Worm (Caenorhabditis elegans) whole organism, late embryonic: Measurements from ENCODE around the gene C03H5.9.
A peak's percentile ranks its signal among the peaks of the same experiment; 100 is the strongest.

Source experiments
- K02D7.2 ChIP-seq: sonication (generic microtip); optimal IDR thresholded peaks from 2 replicates; lab custom pipeline; 2017; ENCODE audit warnings: mild to moderate bottlenecking, missing genetic modification characterization, missing compliant biosample characterization
- K09A11.1 ChIP-seq: sonication (generic microtip); optimal IDR thresholded peaks from 2 replicates; lab custom pipeline; 2017; ENCODE audit warnings: antibody characterized with exemption, mild to moderate bottlenecking, missing genetic modification characterization, missing compliant biosample characterization; ENCODE audit not compliant: insufficient read depth
- Y22D7AL.16 ChIP-seq: sonication (generic microtip); optimal IDR thresholded peaks from 2 replicates; lab custom pipeline; 2016; ENCODE audit warnings: missing genetic modification characterization, missing compliant biosample characterization
- ahr-1 ChIP-seq: sonication (generic microtip); optimal IDR thresholded peaks from 2 replicates; lab custom pipeline; 2016; ENCODE audit warnings: missing genetic modification characterization, missing compliant biosample characterization
- ceh-14 ChIP-seq: sonication (generic microtip); optimal IDR thresholded peaks from 2 replicates; lab custom pipeline; 2016; ENCODE audit warnings: missing genotype, missing genetic modification characterization, missing compliant biosample characterization
- ceh-18 ChIP-seq: sonication (generic microtip); optimal IDR thresholded peaks from 2 replicates; lab custom pipeline; 2016; ENCODE audit warnings: missing genetic modification characterization, missing compliant biosample characterization
- ceh-24 ChIP-seq: sonication (generic microtip); optimal IDR thresholded peaks from 2 replicates; lab custom pipeline; 2016; ENCODE audit warnings: mild to moderate bottlenecking, missing genetic modification characterization, missing compliant biosample characterization
- ceh-30 ChIP-seq: fragments of 150-350 bp; optimal IDR thresholded peaks from 2 replicates; lab custom pipeline; 2014; ENCODE audit warnings: missing biosample characterization, missing genetic modification characterization
- ceh-31 ChIP-seq: sonication (generic microtip); optimal IDR thresholded peaks from 2 replicates; lab custom pipeline; 2016; ENCODE audit warnings: missing genetic modification characterization, missing compliant biosample characterization
- ceh-34 ChIP-seq: sonication (generic microtip); optimal IDR thresholded peaks from 2 replicates; lab custom pipeline; 2016; ENCODE audit warnings: mild to moderate bottlenecking, missing genetic modification characterization, missing compliant biosample characterization
- ceh-45 ChIP-seq: fragments of 200-800 bp; sonication (Bioruptor generic); IDR thresholded peaks from 2 replicates; pipeline ENCODE4 v1.3.6; 2022; ENCODE audit warnings: missing genetic modification reagents, missing genetic modification characterization, missing compliant biosample characterization
- che-1 ChIP-seq: sonication (generic microtip); optimal IDR thresholded peaks from 2 replicates; lab custom pipeline; 2016; ENCODE audit warnings: mild to moderate bottlenecking, missing genetic modification characterization, missing compliant biosample characterization
- elt-2 ChIP-seq: sonication (generic microtip); optimal IDR thresholded peaks from 2 replicates; lab custom pipeline; 2016; ENCODE audit warnings: missing genetic modification reagents, missing genetic modification characterization, missing compliant biosample characterization
- eyg-1 ChIP-seq: sonication (generic microtip); optimal IDR thresholded peaks from 2 replicates; lab custom pipeline; 2016; ENCODE audit warnings: missing genotype, missing genetic modification characterization, missing compliant biosample characterization
- fkh-10 ChIP-seq: fragments of 150-350 bp; optimal IDR thresholded peaks from 2 replicates; lab custom pipeline; 2014; ENCODE audit warnings: missing biosample characterization, missing genetic modification reagents, missing genetic modification characterization
- fkh-6 ChIP-seq: sonication (generic microtip); optimal IDR thresholded peaks from 2 replicates; lab custom pipeline; 2016; ENCODE audit warnings: missing genetic modification characterization, missing compliant biosample characterization
- gmeb-2 ChIP-seq: sonication (generic microtip); optimal IDR thresholded peaks from 2 replicates; lab custom pipeline; 2016; ENCODE audit warnings: missing genetic modification characterization, inconsistent platforms, missing compliant biosample characterization
- hlh-13 ChIP-seq: fragments of 200-800 bp; sonication (Bioruptor generic); optimal IDR thresholded peaks from 2 replicates; lab custom pipeline; 2018; ENCODE audit warnings: mild to moderate bottlenecking, missing genetic modification characterization, missing compliant biosample characterization
- hlh-15 ChIP-seq: sonication (generic microtip); optimal IDR thresholded peaks from 2 replicates; lab custom pipeline; 2016; ENCODE audit warnings: missing genetic modification characterization, missing compliant biosample characterization
- hlh-30 ChIP-seq: sonication (generic microtip); optimal IDR thresholded peaks from 2 replicates; lab custom pipeline; 2017; ENCODE audit warnings: antibody characterized with exemption, missing genetic modification characterization, missing compliant biosample characterization; ENCODE audit not compliant: insufficient read depth
- hlh-6 ChIP-seq: sonication (generic microtip); optimal IDR thresholded peaks from 2 replicates; lab custom pipeline; 2016; ENCODE audit warnings: missing genotype, missing genetic modification characterization, missing compliant biosample characterization
- lim-6 ChIP-seq: sonication (generic microtip); optimal IDR thresholded peaks from 2 replicates; lab custom pipeline; 2016; ENCODE audit warnings: missing genetic modification characterization, missing compliant biosample characterization
- lin-11 ChIP-seq: fragments of 200-800 bp; sonication (Bioruptor generic); optimal IDR thresholded peaks from 2 replicates; lab custom pipeline; 2018; ENCODE audit warnings: mild to moderate bottlenecking, missing genetic modification characterization, missing compliant biosample characterization
- nfya-1 ChIP-seq: sonication (generic microtip); optimal IDR thresholded peaks from 2 replicates; lab custom pipeline; 2017; ENCODE audit warnings: missing genetic modification characterization, mild to moderate bottlenecking, missing compliant biosample characterization, antibody characterized with exemption, moderate library complexity
- nhr-11 ChIP-seq: fragments of 150-350 bp; optimal IDR thresholded peaks from 2 replicates; lab custom pipeline; 2014; ENCODE audit warnings: missing biosample characterization, missing genetic modification characterization
- nhr-232 ChIP-seq: sonication (generic microtip); optimal IDR thresholded peaks from 2 replicates; lab custom pipeline; 2016; ENCODE audit warnings: missing genetic modification characterization, missing compliant biosample characterization
- npax-4 ChIP-seq: sonication (generic microtip); optimal IDR thresholded peaks from 2 replicates; lab custom pipeline; 2016; ENCODE audit warnings: missing genetic modification characterization, missing compliant biosample characterization
- odd-2 ChIP-seq: sonication (generic microtip); optimal IDR thresholded peaks from 2 replicates; lab custom pipeline; 2017; ENCODE audit warnings: antibody characterized with exemption, mild to moderate bottlenecking, missing genetic modification characterization, missing compliant biosample characterization
- pag-3 ChIP-seq: sonication (generic microtip); optimal IDR thresholded peaks from 2 replicates; lab custom pipeline; 2016; ENCODE audit warnings: missing compliant biosample characterization, missing genetic modification characterization, borderline replicate concordance
- pat-9 ChIP-seq: fragments of 200-800 bp; sonication (Bioruptor generic); optimal IDR thresholded peaks from 2 replicates; lab custom pipeline; 2018; ENCODE audit warnings: mild to moderate bottlenecking, missing genetic modification characterization, moderate library complexity, missing compliant biosample characterization
- pros-1 ChIP-seq: fragments of 150-350 bp; optimal IDR thresholded peaks from 2 replicates; lab custom pipeline; 2014; ENCODE audit warnings: missing biosample characterization, missing genetic modification reagents, missing genetic modification characterization
- ref-2 ChIP-seq: sonication (generic microtip); optimal IDR thresholded peaks from 2 replicates; lab custom pipeline; 2016; ENCODE audit warnings: missing genetic modification characterization, missing compliant biosample characterization
- sox-2 ChIP-seq: fragments of 200-800 bp; sonication (Bioruptor generic); IDR thresholded peaks from 2 replicates; pipeline ENCODE4 v1.3.6; 2022; ENCODE audit warnings: missing genetic modification reagents, missing genetic modification characterization, missing compliant biosample characterization
- syd-9 ChIP-seq: sonication (generic microtip); optimal IDR thresholded peaks from 2 replicates; lab custom pipeline; 2016; ENCODE audit warnings: mild to moderate bottlenecking, missing genetic modification characterization, moderate library complexity, missing compliant biosample characterization
- tbx-2 ChIP-seq: sonication (generic microtip); optimal IDR thresholded peaks from 2 replicates; lab custom pipeline; 2016; ENCODE audit warnings: missing genetic modification characterization, missing compliant biosample characterization
- tbx-7 ChIP-seq: sonication (generic microtip); optimal IDR thresholded peaks from 2 replicates; lab custom pipeline; 2016; ENCODE audit warnings: missing genotype, missing genetic modification characterization, missing compliant biosample characterization
- ttx-3 ChIP-seq: sonication (generic microtip); optimal IDR thresholded peaks from 2 replicates; lab custom pipeline; 2016; ENCODE audit warnings: missing genetic modification reagents, missing genetic modification characterization, missing compliant biosample characterization
- unc-55 ChIP-seq: sonication (generic microtip); optimal IDR thresholded peaks from 2 replicates; lab custom pipeline; 2017; ENCODE audit warnings: missing biosample characterization, missing genetic modification reagents, missing genetic modification characterization
- zip-5 ChIP-seq: sonication (generic microtip); optimal IDR thresholded peaks from 2 replicates; lab custom pipeline; 2016; ENCODE audit warnings: missing genetic modification characterization, missing compliant biosample characterization
- ztf-16 ChIP-seq: sonication (generic microtip); optimal IDR thresholded peaks from 2 replicates; lab custom pipeline; 2017; ENCODE audit warnings: missing genetic modification characterization, missing compliant biosample characterization

C03H5.9 gene

ce11 chrII:378351-378750 lies at the start of gene C03H5.9:
Gene C03H5.9 (plus strand): TSS chrII:378651.
- TF ChIP-seq nhr-11 (tag; lab: Kevin White, UChicago), result no peak

ce11 chrII:332419-332818 lies 46.0 kb upstream of the C03H5.9 start, which contains the start of gene cbn-1:
Gene cbn-1 (minus strand): TSS chrII:332519.
- TF ChIP-seq nhr-232 (tag; lab: Kevin White, UChicago) (no peak), hlh-15 (tag; lab: Kevin White, UChicago) (no peak), lin-11 (no peak), hlh-30 (tag; lab: Kevin White, UChicago) (no peak), ztf-16 (tag; lab: Kevin White, UChicago) (no peak)

ce11 chrII:333853-334449 lies 44.5 kb upstream of the C03H5.9 start:
- TF ChIP-seq ceh-18, result no peak
- peak; percentile 90 for TF ChIP-seq elt-2 (tag; lab: Kevin White, UChicago)

- no peak for TF ChIP-seq lin-11
- TF ChIP-seq tbx-2 (tag; lab: Kevin White, UChicago), result no peak
- TF ChIP-seq pros-1 (tag; lab: Kevin White, UChicago), result no peak
- TF ChIP-seq K02D7.2 (tag; lab: Kevin White, UChicago), result no peak
- TF ChIP-seq ceh-31 (tag; lab: Kevin White, UChicago), result no peak
- TF ChIP-seq ceh-18, result no peak
- no peak for TF ChIP-seq ceh-24
- no peak for TF ChIP-seq ceh-30 (tag; lab: Kevin White, UChicago)
- no peak for TF ChIP-seq ceh-34
- no peak for TF ChIP-seq ref-2 (tag; lab: Kevin White, UChicago)
- TF ChIP-seq npax-4 (tag; lab: Kevin White, UChicago), result no peak
- TF ChIP-seq unc-55, result no peak
- TF ChIP-seq Y22D7AL.16 (tag; lab: Kevin White, UChicago), result no peak
These were observed 43.6 kb upstream of the C03H5.9 start for ce11 chrII:334828-335227.

ce11 chrII:337233-337832 lies 41.1 kb upstream of the C03H5.9 start, which contains the start of gene cpn-2:
Gene cpn-2 (plus strand): TSS chrII:337782.
- peak; percentile 27 for TF ChIP-seq nfya-1 (tag; lab: Kevin White, UChicago)
- no peak for TF ChIP-seq Y22D7AL.16 (tag; lab: Kevin White, UChicago)
- TF ChIP-seq ceh-45 (GFP tag; lab: Robert Waterston, UW), result no peak

ce11 chrII:340224-340623 lies 38.2 kb upstream of the C03H5.9 start, which contains the start of gene clc-31:
Gene clc-31 (plus strand): TSS chrII:340524.
- no peak for TF ChIP-seq gmeb-2 (tag; lab: Kevin White, UChicago)
- no peak for TF ChIP-seq hlh-13 (GFP tag; lab: Kevin White, UChicago)
- no peak for TF ChIP-seq ceh-24
- no peak for TF ChIP-seq pat-9 (tag; lab: Kevin White, UChicago)
- TF ChIP-seq zip-5, result no peak
- TF ChIP-seq fkh-10, result no peak
- no peak for TF ChIP-seq ztf-16 (tag; lab: Kevin White, UChicago)
- no peak for TF ChIP-seq odd-2

ce11 chrII:340714-341113 lies 37.7 kb upstream of the C03H5.9 start:
- TF ChIP-seq sox-2 (GFP tag; lab: Robert Waterston, UW) (no peak), tbx-2 (tag; lab: Kevin White, UChicago) (no peak), che-1 (no peak), ahr-1 (no peak), pag-3 (tag; lab: Kevin White, UChicago) (no peak), K02D7.2 (tag; lab: Kevin White, UChicago) (no peak), nfya-1 (tag; lab: Kevin White, UChicago) (no peak), syd-9 (tag; lab: Kevin White, UChicago) (no peak), fkh-6 (tag; lab: Kevin White, UChicago) (no peak), tbx-7 (tag; lab: Kevin White, UChicago) (no peak), ceh-14 (tag; lab: Kevin White, UChicago) (no peak), ceh-34 (no peak), eyg-1 (tag; lab: Kevin White, UChicago) (no peak), nhr-232 (tag; lab: Kevin White, UChicago) (no peak), K09A11.1 (tag; lab: Kevin White, UChicago) (no peak), hlh-6 (tag; lab: Kevin White, UChicago) (no peak), ttx-3 (tag; lab: Kevin White, UChicago) (no peak), lim-6 (no peak), ceh-30 (tag; lab: Kevin White, UChicago) (no peak)
